Fruit fly (Drosophila melanogaster) ovary, adult (tissue): Measurements from ENCODE around the gene CG14891.

Experiments used
- CG17801 ChIP-seq: fragments of 200-800 bp; optimal IDR thresholded peaks from 2 replicates; lab custom pipeline; 2019; ENCODE audit warnings: missing biosample characterization, mild to moderate bottlenecking, missing genetic modification characterization, moderate library complexity; ENCODE audit not compliant: partially characterized antibody

CG14891 gene

dm6 chr3R:16551680-16552627 is 19.4 kb upstream of the CG14891 start:
- no peak for TF ChIP-seq CG17801 (GFP tag; lab: Kevin White, UChicago)

dm6 chr3R:16553459-16554230 is 17.7 kb upstream of the CG14891 start:
- TF ChIP-seq CG17801 (GFP tag; lab: Kevin White, UChicago), result no peak

- TF ChIP-seq CG17801 (GFP tag; lab: Kevin White, UChicago), result no peak
These were observed 12.6 kb upstream of the CG14891 start for dm6 chr3R:16558623-16559155.

dm6 chr3R:16564775-16565174 is 6.5 kb upstream of the CG14891 start:
- no peak for TF ChIP-seq CG17801 (GFP tag; lab: Kevin White, UChicago)

dm6 chr3R:16569338-16569737 is 2.0 kb upstream of the CG14891 start:
- TF ChIP-seq CG17801 (GFP tag; lab: Kevin White, UChicago), result no peak

dm6 chr3R:16570484-16570883 is 831 bp upstream of the CG14891 start:
- TF ChIP-seq CG17801 (GFP tag; lab: Kevin White, UChicago), result no peak

dm6 chr3R:16573483-16574145 is 2.3 kb downstream of the CG14891 start, which contains the start of gene CG14903:
CG14903 (minus strand) TSS chr3R:16573752.
- TF ChIP-seq CG17801 (GFP tag; lab: Kevin White, UChicago), result no peak

- no peak for TF ChIP-seq CG17801 (GFP tag; lab: Kevin White, UChicago)
These were observed 12.3 kb downstream of the CG14891 start, which contains the start of gene Scp2 for dm6 chr3R:16583605-16584004. Scp2 (minus strand) TSS chr3R:16583663.

- no peak for TF ChIP-seq CG17801 (GFP tag; lab: Kevin White, UChicago)
These were observed 20.1 kb downstream of the CG14891 start for dm6 chr3R:16591407-16591806.

- no peak for TF ChIP-seq CG17801 (GFP tag; lab: Kevin White, UChicago)
These were observed 22.9 kb downstream of the CG14891 start, which contains the start of gene CG14892 for dm6 chr3R:16594056-16594858. CG14892 (plus strand) TSS chr3R:16594414.

- TF ChIP-seq CG17801 (GFP tag; lab: Kevin White, UChicago), result no peak
These were observed 23.6 kb downstream of the CG14891 start for dm6 chr3R:16594961-16595360.

- no peak for TF ChIP-seq CG17801 (GFP tag; lab: Kevin White, UChicago)
These were observed 28.3 kb downstream of the CG14891 start for dm6 chr3R:16599647-16600046.

- no peak for TF ChIP-seq CG17801 (GFP tag; lab: Kevin White, UChicago)
These were observed 29.4 kb downstream of the CG14891 start for dm6 chr3R:16600735-16601134.

- TF ChIP-seq CG17801 (GFP tag; lab: Kevin White, UChicago), result no peak
These were observed 33.4 kb downstream of the CG14891 start, which contains the start of gene CG10345 for dm6 chr3R:16604715-16605114. CG10345 (minus strand) TSS chr3R:16604861.
